Fruit fly (Drosophila melanogaster) whole organism, embryonic: ENCODE data around the gene stet.

Source experiments
- C15 ChIP-seq: fragments of 200-800 bp; sonication (Bioruptor generic); IDR thresholded peaks from 3 replicates; pipeline ENCODE4 v1.3.6; 2022; ENCODE audit warnings: missing biosample characterization, missing genetic modification characterization
- CG10543 ChIP-seq: fragments of 200-800 bp; sonication (Bioruptor generic); optimal IDR thresholded peaks from 3 replicates; lab custom pipeline; 2017; ENCODE audit warnings: missing biosample characterization, mild to moderate bottlenecking, missing genetic modification characterization, moderate library complexity
- CG10979 ChIP-seq: fragments of 200-800 bp; sonication (Bioruptor generic); optimal IDR thresholded peaks from 2 replicates; lab custom pipeline; 2018; ENCODE audit warnings: missing biosample characterization, mild to moderate bottlenecking, missing genetic modification characterization, moderate library complexity
- CG12155 ChIP-seq: fragments of 200-800 bp; sonication (Bioruptor generic); optimal IDR thresholded peaks from 3 replicates; lab custom pipeline; 2016; ENCODE audit warnings: missing biosample characterization, missing genetic modification characterization
- CG13624 ChIP-seq: fragments of 200-800 bp; sonication (Bioruptor generic); optimal IDR thresholded peaks from 2 replicates; lab custom pipeline; 2016; ENCODE audit warnings: missing biosample characterization, missing genetic modification characterization
- CG14860 ChIP-seq: fragments of 200-800 bp; sonication (Bioruptor generic); IDR thresholded peaks from 3 replicates; pipeline ENCODE4 v1.3.6; 2022; ENCODE audit warnings: missing biosample characterization, missing genetic modification characterization; ENCODE audit not compliant: partially characterized antibody
- CG15011 ChIP-seq: fragments of 200-800 bp; sonication (Bioruptor generic); optimal IDR thresholded peaks from 3 replicates; lab custom pipeline; 2018; ENCODE audit warnings: missing biosample characterization, mild to moderate bottlenecking, missing genetic modification characterization
- CG15514 ChIP-seq: fragments of 200-800 bp; sonication (Bioruptor generic); optimal IDR thresholded peaks from 3 replicates; lab custom pipeline; 2017; ENCODE audit warnings: missing biosample characterization, missing genetic modification characterization, mild to moderate bottlenecking, moderate library complexity, missing genetic modification reagents
- CG1602 ChIP-seq: fragments of 200-800 bp; sonication (Bioruptor generic); optimal IDR thresholded peaks from 3 replicates; lab custom pipeline; 2016; ENCODE audit warnings: missing biosample characterization, missing genetic modification characterization
- CG16863 ChIP-seq: fragments of 200-800 bp; sonication (Bioruptor generic); optimal IDR thresholded peaks from 3 replicates; lab custom pipeline; 2016; ENCODE audit warnings: missing biosample characterization, missing genetic modification characterization
- CG2116 ChIP-seq: fragments of 200-800 bp; sonication (Bioruptor generic); optimal IDR thresholded peaks from 3 replicates; lab custom pipeline; 2018; ENCODE audit warnings: missing biosample characterization, mild to moderate bottlenecking, missing genetic modification characterization
- CG2120 ChIP-seq: fragments of 200-800 bp; sonication (Bioruptor generic); optimal IDR thresholded peaks from 3 replicates; lab custom pipeline; 2016; ENCODE audit warnings: missing biosample characterization, missing genetic modification characterization
- CG3163 ChIP-seq: fragments of 200-800 bp; sonication (Bioruptor generic); optimal IDR thresholded peaks from 3 replicates; lab custom pipeline; 2016; ENCODE audit warnings: missing biosample characterization, missing genetic modification characterization
- CG33557 ChIP-seq: fragments of 200-800 bp; sonication (Bioruptor generic); optimal IDR thresholded peaks from 2 replicates; lab custom pipeline; 2019; ENCODE audit warnings: missing biosample characterization, mild to moderate bottlenecking, missing genetic modification characterization, moderate library complexity
- CG34422 ChIP-seq: fragments of 200-800 bp; sonication (Bioruptor generic); IDR thresholded peaks from 3 replicates; pipeline ENCODE4 v1.3.6; 2022; ENCODE audit warnings: missing biosample characterization, missing genetic modification characterization
- CG43689 ChIP-seq: fragments of 200-800 bp; sonication (Bioruptor generic); IDR thresholded peaks from 2 replicates; pipeline ENCODE4 v1.3.6; 2022; ENCODE audit warnings: missing biosample characterization, missing genetic modification characterization
- CG5245 ChIP-seq: fragments of 200-800 bp; sonication (Bioruptor generic); optimal IDR thresholded peaks from 3 replicates; lab custom pipeline; 2016; ENCODE audit warnings: missing biosample characterization, missing genetic modification characterization
- CG8359 ChIP-seq: fragments of 200-800 bp; sonication (Bioruptor generic); optimal IDR thresholded peaks from 2 replicates; lab custom pipeline; 2017; ENCODE audit warnings: missing biosample characterization, mild to moderate bottlenecking, missing genetic modification characterization, borderline replicate concordance
- CG8924 ChIP-seq: fragments of 200-800 bp; optimal IDR thresholded peaks from 3 replicates; lab custom pipeline; 2019; ENCODE audit warnings: missing biosample characterization, mild to moderate bottlenecking, missing genetic modification characterization, moderate library complexity
- CG9215 ChIP-seq: fragments of 200-800 bp; sonication (Bioruptor generic); IDR thresholded peaks from 2 replicates; pipeline ENCODE4 v1.3.6; 2022; ENCODE audit warnings: missing biosample characterization, missing genetic modification characterization
- CG9727 ChIP-seq: fragments of 200-800 bp; sonication (Bioruptor generic); optimal IDR thresholded peaks from 3 replicates; lab custom pipeline; 2017; ENCODE audit warnings: missing biosample characterization, mild to moderate bottlenecking, missing genetic modification characterization
- CoRest ChIP-seq: fragments of 200-800 bp; sonication (Bioruptor generic); optimal IDR thresholded peaks from 3 replicates; lab custom pipeline; 2018; ENCODE audit warnings: missing biosample characterization, mild to moderate bottlenecking, missing genetic modification characterization, moderate library complexity
- D19A ChIP-seq: fragments of 200-800 bp; optimal IDR thresholded peaks from 3 replicates; lab custom pipeline; 2019; ENCODE audit warnings: missing biosample characterization, mild to moderate bottlenecking, missing genetic modification characterization, moderate library complexity
- Gug ChIP-seq: fragments of 200-800 bp; sonication (Bioruptor generic); IDR thresholded peaks from 4 replicates; pipeline ENCODE4 v1.3.6; 2022; ENCODE audit warnings: missing biosample characterization, missing genetic modification characterization
- HmgZ ChIP-seq: fragments of 200-800 bp; sonication (Bioruptor generic); optimal IDR thresholded peaks from 2 replicates; lab custom pipeline; 2018; ENCODE audit warnings: missing biosample characterization, mild to moderate bottlenecking, missing genetic modification characterization
- Meics ChIP-seq: fragments of 200-800 bp; sonication (Bioruptor generic); optimal IDR thresholded peaks from 2 replicates; lab custom pipeline; 2017; ENCODE audit warnings: missing biosample characterization, mild to moderate bottlenecking, missing genetic modification characterization
- NC2β ChIP-seq: fragments of 200-800 bp; sonication (Bioruptor generic); optimal IDR thresholded peaks from 2 replicates; lab custom pipeline; 2016; ENCODE audit warnings: missing biosample characterization, missing genetic modification characterization
- NfI ChIP-seq: fragments of 200-800 bp; sonication (Bioruptor generic); optimal IDR thresholded peaks from 3 replicates; lab custom pipeline; 2018; ENCODE audit warnings: missing biosample characterization, mild to moderate bottlenecking, missing genetic modification characterization, moderate library complexity
- Sox100B ChIP-seq: fragments of 200-800 bp; sonication (Bioruptor generic); optimal IDR thresholded peaks from 3 replicates; lab custom pipeline; 2018; ENCODE audit warnings: missing biosample characterization, mild to moderate bottlenecking, missing genetic modification characterization
- Sox102F ChIP-seq: fragments of 200-800 bp; sonication (Bioruptor generic); optimal IDR thresholded peaks from 2 replicates; lab custom pipeline; 2018; ENCODE audit warnings: missing biosample characterization, mild to moderate bottlenecking, missing genetic modification characterization, moderate library complexity
- Sry-β ChIP-seq: fragments of 200-800 bp; sonication (Bioruptor generic); optimal IDR thresholded peaks from 2 replicates; lab custom pipeline; 2018; ENCODE audit warnings: missing biosample characterization, mild to moderate bottlenecking, missing genetic modification characterization, moderate library complexity
- bbx ChIP-seq: fragments of 200-800 bp; sonication (Bioruptor generic); IDR thresholded peaks from 2 replicates; pipeline ENCODE4 v1.3.6; 2022; ENCODE audit warnings: missing biosample characterization, missing genetic modification characterization; ENCODE audit not compliant: partially characterized antibody
- bigmax ChIP-seq: fragments of 200-800 bp; sonication (Bioruptor generic); optimal IDR thresholded peaks from 2 replicates; lab custom pipeline; 2018; ENCODE audit warnings: missing biosample characterization, mild to moderate bottlenecking, missing genetic modification characterization
- ci ChIP-seq: fragments of 200-800 bp; sonication (Bioruptor generic); IDR thresholded peaks from 3 replicates; pipeline ENCODE4 v1.3.6; 2022; ENCODE audit warnings: missing biosample characterization, missing genetic modification characterization
- danr ChIP-seq: fragments of 200-800 bp; sonication (Bioruptor generic); IDR thresholded peaks from 2 replicates; pipeline ENCODE4 v1.3.6; 2022; ENCODE audit warnings: missing biosample characterization, missing genetic modification characterization
- dmrt11E ChIP-seq: fragments of 200-800 bp; sonication (Bioruptor generic); optimal IDR thresholded peaks from 3 replicates; lab custom pipeline; 2018; ENCODE audit warnings: missing biosample characterization, mild to moderate bottlenecking, missing genetic modification characterization, moderate library complexity
- dpn ChIP-seq, 2 experiments: fragments of 200-800 bp; sonication (Bioruptor generic); optimal IDR thresholded peaks; 3 replicates each; lab custom pipeline; 2016; ENCODE audit warnings: missing biosample characterization in 2 of 2, missing genetic modification characterization in 2 of 2
- fd3F ChIP-seq: fragments of 200-800 bp; sonication (Bioruptor generic); optimal IDR thresholded peaks from 2 replicates; lab custom pipeline; 2018; ENCODE audit warnings: missing biosample characterization, mild to moderate bottlenecking, missing genetic modification characterization, moderate library complexity
- ind ChIP-seq: fragments of 200-800 bp; sonication (Bioruptor generic); optimal IDR thresholded peaks from 3 replicates; lab custom pipeline; 2016; ENCODE audit warnings: missing biosample characterization, missing genetic modification characterization
- peb ChIP-seq: fragments of 200-800 bp; sonication (Bioruptor generic); IDR thresholded peaks from 2 replicates; pipeline ENCODE4 v1.3.6; 2022; ENCODE audit warnings: missing biosample characterization, missing genetic modification characterization
- row ChIP-seq: fragments of 200-800 bp; sonication (Bioruptor generic); IDR thresholded peaks from 3 replicates; pipeline ENCODE4 v1.3.6; 2022; ENCODE audit warnings: missing biosample characterization, missing genetic modification characterization
- seq ChIP-seq: fragments of 200-800 bp; sonication (Bioruptor generic); IDR thresholded peaks from 2 replicates; pipeline ENCODE4 v1.3.6; 2022; ENCODE audit warnings: missing biosample characterization, missing genetic modification characterization
- slbo ChIP-seq: fragments of 200-800 bp; sonication (Bioruptor generic); IDR thresholded peaks from 2 replicates; pipeline ENCODE4 v1.3.6; 2022; ENCODE audit warnings: missing biosample characterization, missing genetic modification characterization
- slou ChIP-seq: fragments of 200-800 bp; sonication (Bioruptor generic); optimal IDR thresholded peaks from 3 replicates; lab custom pipeline; 2016; ENCODE audit warnings: missing biosample characterization, missing genetic modification characterization
- unpg ChIP-seq: fragments of 200-800 bp; sonication (Bioruptor generic); optimal IDR thresholded peaks from 3 replicates; lab custom pipeline; 2018; ENCODE audit warnings: missing biosample characterization, mild to moderate bottlenecking, missing genetic modification characterization, moderate library complexity
- usp ChIP-seq: fragments of >200 bp; optimal IDR thresholded peaks from 2 replicates; lab custom pipeline; 2017; ENCODE audit warnings: missing biosample characterization, missing genetic modification characterization
- vvl ChIP-seq: fragments of 200-800 bp; sonication (Bioruptor generic); IDR thresholded peaks from 2 replicates; pipeline ENCODE4 v1.3.6; 2022; ENCODE audit warnings: missing biosample characterization, missing genetic modification characterization
- zen2 ChIP-seq: fragments of 200-800 bp; sonication (Bioruptor generic); IDR thresholded peaks from 3 replicates; pipeline ENCODE4 v1.3.6; 2022; ENCODE audit warnings: missing biosample characterization, missing genetic modification characterization; ENCODE audit not compliant: partially characterized antibody

Gene stet

dm6 chr3L:1536487-1537337, 47.4 kb upstream of the stet start, which contains the start of the genes CG12091 and pns (continued):
- no peak for TF ChIP-seq CG15011 (GFP tag; lab: Kevin White, UChicago)
- TF ChIP-seq zen2 (GFP tag; lab: Robert Waterston, UW), result no peak; the same call in 2 of the 3 replicates
- TF ChIP-seq bigmax (GFP tag; lab: Kevin White, UChicago), result peak; percentile 7
- TF ChIP-seq slou (GFP tag; lab: Kevin White, UChicago), result no peak
- peak; percentile 27 for TF ChIP-seq D19A (tag; lab: Kevin White, UChicago)
- TF ChIP-seq usp (GFP tag; lab: Kevin White, UChicago), result no peak
- TF ChIP-seq bbx, result peak; percentile 27
- TF ChIP-seq Gug, result peak; percentile 2; the same call in 1 of the 4 replicates
- no peak for TF ChIP-seq C15 (GFP tag; lab: Robert Waterston, UW)
- TF ChIP-seq vvl, result peak; percentile 59
- peak; percentile 71 for TF ChIP-seq CG9727 (GFP tag; lab: Kevin White, UChicago)
- TF ChIP-seq CoRest, result peak; percentile 77
- TF ChIP-seq Sox102F (GFP tag; lab: Kevin White, UChicago), result peak; percentile 68
- peak; percentile 70 for TF ChIP-seq CG5245 (GFP tag; lab: Kevin White, UChicago)
- TF ChIP-seq CG12155 (GFP tag; lab: Kevin White, UChicago), result peak; percentile 72
- TF ChIP-seq CG8359, result no peak
- peak; percentile 100 for TF ChIP-seq CG15514 (GFP tag; lab: Kevin White, UChicago)
- peak; percentile 76 for TF ChIP-seq CG2120
- TF ChIP-seq ci (GFP tag; lab: Robert Waterston, UW), result peak; percentile 80
- TF ChIP-seq dpn (GFP tag; optimal IDR thresholded peaks at IDR 0.05; lab: Kevin White, UChicago), result peak; percentile 70 to 74
- no peak for TF ChIP-seq Sox100B (GFP tag; lab: Kevin White, UChicago)
- peak; percentile 59 for TF ChIP-seq peb (GFP tag; lab: Robert Waterston, UW)
- TF ChIP-seq CG10543, result peak; percentile 68
- TF ChIP-seq CG8924 (tag; lab: Kevin White, UChicago), result peak; percentile 79
- peak; percentile 59; the same call in 1 of the 3 replicates for TF ChIP-seq CG34422 (GFP tag; lab: Robert Waterston, UW)
- peak; percentile 43 for TF ChIP-seq NfI (GFP tag; lab: Kevin White, UChicago)
- TF ChIP-seq CG43689, result no peak
- TF ChIP-seq NC2β (GFP tag; lab: Kevin White, UChicago), result peak; percentile 56
- peak; percentile 46; the same call in 1 of the 2 replicates for TF ChIP-seq seq (GFP tag; lab: Robert Waterston, UW)
- peak; percentile 45 for TF ChIP-seq CG3163
- TF ChIP-seq CG33557 (GFP tag; lab: Kevin White, UChicago), result peak; percentile 55
- peak; percentile 59 for TF ChIP-seq CG10979
- peak; percentile 38 for TF ChIP-seq Sry-β (GFP tag; lab: Kevin White, UChicago)
- peak; percentile 54 for TF ChIP-seq CG16863 (GFP tag; lab: Kevin White, UChicago)
- peak; percentile 61 for TF ChIP-seq unpg (GFP tag; lab: Kevin White, UChicago)
- TF ChIP-seq row (GFP tag; lab: Robert Waterston, UW), result peak; percentile 89
- peak; percentile 72 for TF ChIP-seq ind
- no peak for TF ChIP-seq danr (GFP tag; lab: Robert Waterston, UW)
- TF ChIP-seq fd3F (GFP tag; lab: Kevin White, UChicago), result peak; percentile 35
- peak; percentile 42; the same call in 1 of the 2 replicates for TF ChIP-seq CG9215
- TF ChIP-seq CG1602, result peak; percentile 41
- no peak for TF ChIP-seq CG14860 (GFP tag; lab: Robert Waterston, UW)
- TF ChIP-seq CG13624 (GFP tag; lab: Kevin White, UChicago), result peak; percentile 77
- peak; percentile 37 for TF ChIP-seq HmgZ (tag; lab: Kevin White, UChicago)
- TF ChIP-seq Meics (GFP tag; lab: Kevin White, UChicago), result peak; percentile 87
- peak; percentile 83 for TF ChIP-seq slbo (GFP tag; lab: Robert Waterston, UW)
- peak; percentile 64 for TF ChIP-seq dmrt11E (tag; lab: Kevin White, UChicago)
- peak; percentile 41 for TF ChIP-seq CG2116 (GFP tag; lab: Kevin White, UChicago)
